Fruit fly (Drosophila melanogaster) whole organism, embryonic: ENCODE results near the gene fz4.

Experiments used
- CG10274 ChIP-seq: fragments of 200-800 bp; sonication (Bioruptor generic); optimal IDR thresholded peaks from 3 replicates; lab custom pipeline; 2017; ENCODE audit warnings: missing biosample characterization, mild to moderate bottlenecking, missing genetic modification characterization
- CG10565 ChIP-seq: fragments of 200-800 bp; sonication (Bioruptor generic); optimal IDR thresholded peaks from 3 replicates; lab custom pipeline; 2016; ENCODE audit warnings: missing biosample characterization, mild to moderate bottlenecking, missing genetic modification characterization
- CG10654 ChIP-seq: fragments of 200-800 bp; sonication (Bioruptor generic); optimal IDR thresholded peaks from 2 replicates; lab custom pipeline; 2016; ENCODE audit warnings: missing biosample characterization, missing genetic modification characterization
- CG12071 ChIP-seq: fragments of 200-800 bp; sonication (Bioruptor generic); optimal IDR thresholded peaks from 3 replicates; lab custom pipeline; 2018; ENCODE audit warnings: missing biosample characterization, mild to moderate bottlenecking, missing genetic modification characterization
- CG15696 ChIP-seq: fragments of 200-800 bp; sonication (Bioruptor generic); optimal IDR thresholded peaks from 2 replicates; lab custom pipeline; 2019; ENCODE audit warnings: missing biosample characterization, mild to moderate bottlenecking, missing genetic modification characterization, moderate library complexity
- CG16813 ChIP-seq: fragments of 200-800 bp; sonication (Bioruptor generic); IDR thresholded peaks from 3 replicates; pipeline ENCODE4 v1.3.6; 2022; ENCODE audit warnings: missing biosample characterization, missing genetic modification characterization; ENCODE audit not compliant: partially characterized antibody
- CG17328 ChIP-seq: fragments of 200-800 bp; sonication (Bioruptor generic); IDR thresholded peaks from 2 replicates; pipeline ENCODE4 v1.3.6; 2022; ENCODE audit warnings: missing biosample characterization, missing genetic modification characterization
- CG3065 ChIP-seq: fragments of 200-800 bp; sonication (Bioruptor generic); optimal IDR thresholded peaks from 2 replicates; lab custom pipeline; 2016; ENCODE audit warnings: missing biosample characterization, missing genetic modification characterization
- CG33213 ChIP-seq: fragments of 200-800 bp; sonication (Bioruptor generic); optimal IDR thresholded peaks from 3 replicates; lab custom pipeline; 2016; ENCODE audit warnings: missing biosample characterization, missing genetic modification characterization
- CG6254 ChIP-seq: fragments of 200-800 bp; sonication (Bioruptor generic); optimal IDR thresholded peaks from 3 replicates; lab custom pipeline; 2017; ENCODE audit warnings: mild to moderate bottlenecking, missing biosample characterization, missing genetic modification reagents, missing genetic modification characterization
- CG6854 ChIP-seq: fragments of 200-800 bp; sonication (Bioruptor generic); optimal IDR thresholded peaks from 3 replicates; lab custom pipeline; 2017; ENCODE audit warnings: missing biosample characterization, mild to moderate bottlenecking, missing genetic modification characterization
- CG7928 ChIP-seq: fragments of 200-800 bp; sonication (Bioruptor generic); optimal IDR thresholded peaks from 2 replicates; lab custom pipeline; 2017; ENCODE audit warnings: missing biosample characterization, mild to moderate bottlenecking, missing genetic modification characterization
- CTCF ChIP-seq: fragments of 200-800 bp; sonication (Bioruptor generic); optimal IDR thresholded peaks from 2 replicates; lab custom pipeline; 2017; ENCODE audit warnings: missing biosample characterization, mild to moderate bottlenecking, missing genetic modification characterization, moderate library complexity
- D19A ChIP-seq: fragments of 200-800 bp; optimal IDR thresholded peaks from 3 replicates; lab custom pipeline; 2019; ENCODE audit warnings: missing biosample characterization, mild to moderate bottlenecking, missing genetic modification characterization, moderate library complexity
- Dbx ChIP-seq: fragments of 200-800 bp; sonication (Bioruptor generic); IDR thresholded peaks from 3 replicates; pipeline ENCODE4 v1.3.6; 2022; ENCODE audit warnings: missing biosample characterization, missing genetic modification characterization
- Drgx ChIP-seq: fragments of 200-800 bp; sonication (Bioruptor generic); IDR thresholded peaks from 2 replicates; pipeline ENCODE4 v1.3.6; 2022; ENCODE audit warnings: missing biosample characterization, missing genetic modification characterization
- E2f1 ChIP-seq: fragments of 200-800 bp; sonication (Bioruptor generic); IDR thresholded peaks from 2 replicates; pipeline ENCODE4 v1.3.6; 2022; ENCODE audit warnings: missing biosample characterization, missing genetic modification characterization
- Elba2 ChIP-seq: fragments of 200-800 bp; sonication (Bioruptor generic); optimal IDR thresholded peaks from 3 replicates; lab custom pipeline; 2016; ENCODE audit warnings: missing biosample characterization, missing genetic modification characterization
- Fer1 ChIP-seq: fragments of 200-800 bp; sonication (Bioruptor generic); optimal IDR thresholded peaks from 2 replicates; lab custom pipeline; 2017; ENCODE audit warnings: missing biosample characterization, mild to moderate bottlenecking, missing genetic modification characterization
- Gsc ChIP-seq: fragments of 200-800 bp; sonication (Bioruptor generic); IDR thresholded peaks from 2 replicates; pipeline ENCODE4 v1.3.6; 2022; ENCODE audit warnings: missing biosample characterization, missing genetic modification characterization
- HLH54F ChIP-seq: fragments of 200-800 bp; sonication (Bioruptor generic); optimal IDR thresholded peaks from 3 replicates; lab custom pipeline; 2016; ENCODE audit warnings: missing biosample characterization, missing genetic modification characterization
- HLHmδ ChIP-seq: fragments of 200-800 bp; sonication (Bioruptor generic); optimal IDR thresholded peaks from 2 replicates; lab custom pipeline; 2018; ENCODE audit warnings: missing biosample characterization, mild to moderate bottlenecking, missing genetic modification characterization, moderate library complexity
- Hmr ChIP-seq: fragments of 200-800 bp; sonication (Bioruptor generic); optimal IDR thresholded peaks from 3 replicates; lab custom pipeline; 2017; ENCODE audit warnings: mild to moderate bottlenecking, missing biosample characterization, missing genetic modification reagents, missing genetic modification characterization
- Lhr ChIP-seq: fragments of 200-800 bp; sonication (Bioruptor generic); optimal IDR thresholded peaks from 3 replicates; lab custom pipeline; 2017; ENCODE audit warnings: mild to moderate bottlenecking, missing biosample characterization, missing genetic modification reagents, missing genetic modification characterization
- Lim3 ChIP-seq: fragments of 200-800 bp; sonication (Bioruptor generic); IDR thresholded peaks from 2 replicates; pipeline ENCODE4 v1.3.6; 2022; ENCODE audit warnings: missing biosample characterization, missing genetic modification characterization
- Med ChIP-seq: fragments of 200-800 bp; sonication (Bioruptor generic); peaks from one replicate; lab custom pipeline; 2016; ENCODE audit warnings: missing biosample characterization, missing genetic modification characterization, mild to moderate bottlenecking, inconsistent platforms, moderate library complexity
- NC2α ChIP-seq: fragments of 200-800 bp; sonication (Bioruptor generic); optimal IDR thresholded peaks from 2 replicates; lab custom pipeline; 2016; ENCODE audit warnings: missing biosample characterization, missing genetic modification characterization
- Rx ChIP-seq: fragments of 200-800 bp; sonication (Bioruptor generic); IDR thresholded peaks from 2 replicates; pipeline ENCODE4 v1.3.6; 2022; ENCODE audit warnings: missing biosample characterization, missing genetic modification characterization
- Sox102F ChIP-seq: fragments of 200-800 bp; sonication (Bioruptor generic); optimal IDR thresholded peaks from 2 replicates; lab custom pipeline; 2018; ENCODE audit warnings: missing biosample characterization, mild to moderate bottlenecking, missing genetic modification characterization, moderate library complexity
- Sry-δ ChIP-seq: fragments of 200-800 bp; sonication (Bioruptor generic); optimal IDR thresholded peaks from 2 replicates; lab custom pipeline; 2016; ENCODE audit warnings: missing biosample characterization, missing genetic modification characterization
- az2 ChIP-seq: fragments of 200-800 bp; sonication (Bioruptor generic); optimal IDR thresholded peaks from 3 replicates; lab custom pipeline; 2016; ENCODE audit warnings: missing biosample characterization, missing genetic modification characterization
- bab2 ChIP-seq: fragments of 200-800 bp; sonication (Bioruptor generic); optimal IDR thresholded peaks from 2 replicates; lab custom pipeline; 2016; ENCODE audit warnings: missing biosample characterization, missing genetic modification characterization
- br ChIP-seq: fragments of >200 bp; optimal IDR thresholded peaks from 2 replicates; lab custom pipeline; 2017
- danr ChIP-seq: fragments of 200-800 bp; sonication (Bioruptor generic); IDR thresholded peaks from 2 replicates; pipeline ENCODE4 v1.3.6; 2022; ENCODE audit warnings: missing biosample characterization, missing genetic modification characterization
- dmrt11E ChIP-seq: fragments of 200-800 bp; sonication (Bioruptor generic); optimal IDR thresholded peaks from 3 replicates; lab custom pipeline; 2018; ENCODE audit warnings: missing biosample characterization, mild to moderate bottlenecking, missing genetic modification characterization, moderate library complexity
- dysf ChIP-seq: fragments of 200-800 bp; sonication (Bioruptor generic); IDR thresholded peaks from 3 replicates; pipeline ENCODE4 v1.3.6; 2022; ENCODE audit warnings: missing biosample characterization, missing genetic modification characterization
- gt ChIP-seq: fragments of 200-800 bp; sonication (Bioruptor generic); IDR thresholded peaks from 2 replicates; pipeline ENCODE4 v1.3.6; 2022; ENCODE audit warnings: missing biosample characterization, missing genetic modification characterization
- ind ChIP-seq: fragments of 200-800 bp; sonication (Bioruptor generic); optimal IDR thresholded peaks from 3 replicates; lab custom pipeline; 2016; ENCODE audit warnings: missing biosample characterization, missing genetic modification characterization
- insv ChIP-seq, 2 experiments: fragments of 200-800 bp; sonication (Bioruptor generic); optimal IDR thresholded peaks; 3 replicates each; lab custom pipeline; 2016 to 2018; ENCODE audit warnings: missing biosample characterization in 2 of 2, missing genetic modification characterization in 2 of 2
- knrl ChIP-seq: fragments of 200-800 bp; sonication (Bioruptor generic); IDR thresholded peaks from 3 replicates; pipeline ENCODE4 v1.3.6; 2022; ENCODE audit warnings: missing biosample characterization, missing genetic modification characterization; ENCODE audit not compliant: partially characterized antibody
- lilli ChIP-seq: fragments of 200-800 bp; sonication (Bioruptor generic); optimal IDR thresholded peaks from 3 replicates; lab custom pipeline; 2016; ENCODE audit warnings: missing biosample characterization, missing genetic modification characterization
- lmd ChIP-seq: fragments of 200-800 bp; sonication (Bioruptor generic); IDR thresholded peaks from 2 replicates; pipeline ENCODE4 v1.3.6; 2022; ENCODE audit warnings: missing biosample characterization, missing genetic modification characterization
- mirr ChIP-seq: fragments of 200-800 bp; sonication (Bioruptor generic); optimal IDR thresholded peaks from 3 replicates; lab custom pipeline; 2018; ENCODE audit warnings: missing biosample characterization, mild to moderate bottlenecking, missing genetic modification characterization
- nom ChIP-seq: fragments of 200-800 bp; sonication (Bioruptor generic); optimal IDR thresholded peaks from 2 replicates; lab custom pipeline; 2017; ENCODE audit warnings: missing biosample characterization, missing genetic modification characterization, mild to moderate bottlenecking, moderate library complexity, missing genetic modification reagents
- p53 ChIP-seq: fragments of 200-800 bp; sonication (Bioruptor generic); optimal IDR thresholded peaks from 2 replicates; lab custom pipeline; 2016; ENCODE audit warnings: missing biosample characterization, missing genetic modification characterization
- salm ChIP-seq: fragments of 200-800 bp; sonication (Bioruptor generic); optimal IDR thresholded peaks from 2 replicates; lab custom pipeline; 2018; ENCODE audit warnings: missing biosample characterization, mild to moderate bottlenecking, missing genetic modification characterization
- schlank ChIP-seq: fragments of 200-800 bp; sonication (Bioruptor generic); optimal IDR thresholded peaks from 2 replicates; lab custom pipeline; 2018; ENCODE audit warnings: missing biosample characterization, mild to moderate bottlenecking, missing genetic modification characterization
- scrt ChIP-seq: fragments of 200-800 bp; sonication (Bioruptor generic); optimal IDR thresholded peaks from 2 replicates; lab custom pipeline; 2018; ENCODE audit warnings: missing biosample characterization, mild to moderate bottlenecking, missing genetic modification characterization, moderate library complexity
- tap ChIP-seq: fragments of 200-800 bp; optimal IDR thresholded peaks from 3 replicates; lab custom pipeline; 2019; ENCODE audit warnings: missing biosample characterization, mild to moderate bottlenecking, missing genetic modification characterization, moderate library complexity
- vnd ChIP-seq: fragments of 200-800 bp; sonication (Bioruptor generic); IDR thresholded peaks from 3 replicates; pipeline ENCODE4 v1.3.6; 2022; ENCODE audit warnings: missing biosample characterization, missing genetic modification characterization; ENCODE audit not compliant: partially characterized antibody
- vvl ChIP-seq: fragments of 200-800 bp; sonication (Bioruptor generic); IDR thresholded peaks from 2 replicates; pipeline ENCODE4 v1.3.6; 2022; ENCODE audit warnings: missing biosample characterization, missing genetic modification characterization

fz4 gene

dm6 chrX:7100689-7101088 is 9.4 kb downstream of the fz4 start:
- TF ChIP-seq Med (GFP tag; lab: Kevin White, UChicago): peak; percentile 7
- TF ChIP-seq CG6854: no peak
- TF ChIP-seq Drgx (GFP tag; lab: Robert Waterston, UW): 0 out of 2 replicates have a peak, but pooled peaks have one; percentile 7
- TF ChIP-seq Sry-δ (GFP tag; lab: Kevin White, UChicago): no peak
- TF ChIP-seq nom (GFP tag; lab: Kevin White, UChicago): peak; percentile 92
- TF ChIP-seq, all 482 proteins: peak for 3

dm6 chrX:7097859-7098303 is 12.2 kb downstream of the fz4 start, which contains the start of gene Sxl:
Gene Sxl (minus strand): TSS chrX:7098053.
- TF ChIP-seq scrt (GFP tag; lab: Kevin White, UChicago) (peak; percentile 0), mirr (GFP tag; lab: Kevin White, UChicago) (peak; percentile 19), dysf (no peak), CG12071 (GFP tag; lab: Kevin White, UChicago) (no peak), bab2 (GFP tag; lab: Kevin White, UChicago) (no peak), ind (GFP tag; lab: Kevin White, UChicago) (no peak), vvl (GFP tag; lab: Robert Waterston, UW) (peak; percentile 50), CG10565 (GFP tag; lab: Kevin White, UChicago) (no peak), br (lab: Kevin White, UChicago) (no peak), insv (GFP tag; optimal IDR thresholded peaks at IDR 0.05; lab: Kevin White, UChicago) (peak in 1 of 2 experiments; percentile 57), HLHmδ (GFP tag; lab: Kevin White, UChicago) (peak; percentile 15), CG33213 (GFP tag; lab: Kevin White, UChicago) (peak; percentile 87), Dbx (0 out of 3 replicates have a peak, but pooled peaks have one; percentile 7), Fer1 (GFP tag; lab: Kevin White, UChicago) (peak; percentile 27), salm (tag; lab: Kevin White, UChicago) (peak; percentile 7), Rx (GFP tag; lab: Robert Waterston, UW) (no peak), CG15696 (tag; lab: Kevin White, UChicago) (no peak), CG7928 (GFP tag; lab: Kevin White, UChicago) (no peak), tap (no peak), Hmr (GFP tag; lab: Kevin White, UChicago) (peak; percentile 82), Sox102F (no peak), CG16813 (GFP tag; lab: Robert Waterston, UW) (0 out of 3 replicates have a peak, but pooled peaks have one; percentile 43), gt (GFP tag; lab: Robert Waterston, UW) (no peak), CG6254 (GFP tag; lab: Kevin White, UChicago) (no peak), p53 (peak; percentile 66), dmrt11E (tag; lab: Kevin White, UChicago) (no peak), knrl (GFP tag; lab: Robert Waterston, UW) (peak; percentile 54; the same call in 1 of the 3 replicates), Elba2 (no peak), CG17328 (GFP tag; lab: Robert Waterston, UW) (peak; percentile 27; the same call in 1 of the 2 replicates), CG10274 (GFP tag; lab: Kevin White, UChicago) (no peak), lmd (GFP tag; lab: Robert Waterston, UW) (no peak), danr (GFP tag; lab: Robert Waterston, UW) (no peak), Lim3 (GFP tag; lab: Robert Waterston, UW) (no peak), CG3065 (GFP tag; lab: Kevin White, UChicago) (no peak), E2f1 (no peak), Lhr (GFP tag; lab: Kevin White, UChicago) (peak; percentile 97), vnd (GFP tag; lab: Robert Waterston, UW) (no peak), Gsc (no peak), schlank (tag; lab: Kevin White, UChicago) (no peak), lilli (peak; percentile 8), az2 (GFP tag; lab: Kevin White, UChicago) (no peak), CG10654 (GFP tag; lab: Kevin White, UChicago) (no peak), CTCF (GFP tag; lab: Kevin White, UChicago) (peak; percentile 79), D19A (tag; lab: Kevin White, UChicago) (no peak), HLH54F (GFP tag; lab: Kevin White, UChicago) (no peak), NC2α (peak; percentile 71)
